Worm (Caenorhabditis elegans): ENCODE measurements around the gene clec-72.
"Not testable (repeated sequence)": the region's sequence is repeated elsewhere in the genome, so short reads cannot be mapped to it uniquely, and the experiment has no call there.

The clec-72 gene

DNA sequence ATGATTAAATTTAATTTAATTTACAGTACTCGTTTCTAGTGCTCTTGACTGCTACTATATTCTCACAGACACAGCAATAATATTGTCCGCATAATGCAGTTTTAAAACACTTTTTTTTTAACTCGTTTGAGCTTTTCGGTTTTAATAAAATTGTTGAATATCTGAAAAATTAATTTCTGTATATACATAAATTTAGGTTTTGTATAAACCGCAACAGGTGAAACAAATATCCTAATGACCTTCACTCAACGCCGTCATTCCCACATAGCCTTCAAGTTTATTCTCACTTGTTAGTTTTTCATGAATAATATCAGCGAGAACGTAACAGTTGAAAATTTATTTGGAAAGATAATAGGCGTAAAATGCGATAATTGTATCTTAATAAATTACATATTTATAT lies 25.1 kb upstream of the clec-72 start, which contains the start of gene srz-19:
srz-19 (plus strand) TSS at position 301 of the 400 bp plus-strand sequence.
- TF ChIP-seq tbx-2 (tag; optimal IDR thresholded peaks at IDR 0.05) (no peak), ceh-22 (tag; optimal IDR thresholded peaks at IDR 0.05) (no peak), fax-1 (tag; optimal IDR thresholded peaks at IDR 0.05) (no peak)

ce11 chrIV:3921898-3922297 lies 22.7 kb upstream of the clec-72 start, which contains the start of gene clec-67:
clec-67 (plus strand) TSS chrIV:3922165.
- TF ChIP-seq sox-4 (tag; optimal IDR thresholded peaks at IDR 0.05) = no peak
- TF ChIP-seq F13H6.1 (tag; optimal IDR thresholded peaks at IDR 0.05) = no peak
- TF ChIP-seq ceh-9 (tag; optimal IDR thresholded peaks at IDR 0.05) = no peak
- no peak for TF ChIP-seq ttx-3 (tag; optimal IDR thresholded peaks at IDR 0.05)
- no peak for TF ChIP-seq unc-42 (tag; optimal IDR thresholded peaks at IDR 0.05)
- TF ChIP-seq ceh-2 (tag; optimal IDR thresholded peaks at IDR 0.05) = no peak
- no peak for TF ChIP-seq nhr-232 (tag; optimal IDR thresholded peaks at IDR 0.05)

- TF ChIP-seq hlh-8 (tag; optimal IDR thresholded peaks at IDR 0.05) (no peak), tbx-7 (tag; optimal IDR thresholded peaks at IDR 0.05) (no peak), T23F11.4 (GFP tag; optimal IDR thresholded peaks at IDR 0.05) (no peak), syd-9 (tag; optimal IDR thresholded peaks at IDR 0.05) (no peak), pha-2 (tag; optimal IDR thresholded peaks at IDR 0.05) (no peak), pros-1 (tag; optimal IDR thresholded peaks at IDR 0.05) (no peak), ahr-1 (tag; optimal IDR thresholded peaks at IDR 0.05) (no peak), unc-55 (GFP tag; optimal IDR thresholded peaks at IDR 0.05) (no peak), sdc-2 (tag; optimal IDR thresholded peaks at IDR 0.05) (no peak), ama-1 (optimal IDR thresholded peaks at IDR 0.05) (no peak), lin-11 (tag; optimal IDR thresholded peaks at IDR 0.05) (no peak), dve-1 (tag; optimal IDR thresholded peaks at IDR 0.05) (no peak), tbx-2 (tag; optimal IDR thresholded peaks at IDR 0.05) (no peak), ceh-45 (GFP tag; IDR thresholded peaks at IDR 0.05) (no peak), nhr-232 (tag; optimal IDR thresholded peaks at IDR 0.05) (no peak), nfya-1 (tag; optimal IDR thresholded peaks at IDR 0.05) (no peak), rnt-1 (tag; optimal IDR thresholded peaks at IDR 0.05) (no peak), ceh-31 (tag; optimal IDR thresholded peaks at IDR 0.05) (no peak), pqm-1 (tag; optimal IDR thresholded peaks at IDR 0.05) (no peak), ceh-18 (tag; optimal IDR thresholded peaks at IDR 0.05) (no peak)
These were observed 18.5 kb upstream of the clec-72 start, which contains the start of gene clec-68 for ce11 chrIV:3926117-3926516. clec-68 (plus strand) TSS chrIV:3926417.

ce11 chrIV:3932408-3932807 lies 12.2 kb upstream of the clec-72 start, which contains the start of gene clec-70:
clec-70 (plus strand) TSS chrIV:3932708.
- not testable (repeated sequence) for TF ChIP-seq unc-55 (GFP tag; optimal IDR thresholded peaks at IDR 0.05); tbx-7 (tag; optimal IDR thresholded peaks at IDR 0.05); hlh-30 (tag; optimal IDR thresholded peaks at IDR 0.05; ENCODE audit: insufficient read depth)

DNA sequence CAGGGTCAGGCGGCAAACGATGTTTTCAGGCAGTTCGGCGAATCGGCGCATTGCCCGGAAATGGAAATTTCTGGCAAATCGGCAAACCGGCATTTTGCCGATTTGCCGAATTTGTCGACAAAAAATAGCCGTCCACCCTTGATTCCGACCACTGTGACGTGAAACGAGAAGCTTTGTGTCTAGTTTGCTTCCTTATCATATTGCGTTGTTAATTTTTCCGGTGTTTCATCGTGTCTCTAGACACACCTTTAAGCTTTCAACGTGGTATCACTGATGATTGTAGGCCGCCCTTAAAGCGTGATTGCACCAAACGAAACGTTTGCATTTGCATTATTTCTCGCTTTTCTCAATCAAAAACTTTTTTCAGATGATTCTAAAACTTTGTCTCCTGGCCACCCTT lies 7.5 kb upstream of the clec-72 start, which contains the start of gene clec-71:
clec-71 (plus strand) TSS at position 362 of the 400 bp plus-strand sequence.
- no peak for TF ChIP-seq K09A11.1 (tag; optimal IDR thresholded peaks at IDR 0.05; ENCODE audit: insufficient read depth)
- no peak for TF ChIP-seq ceh-9 (tag; optimal IDR thresholded peaks at IDR 0.05)
- TF ChIP-seq F13H6.1 (tag; optimal IDR thresholded peaks at IDR 0.05) = no peak
- no peak for TF ChIP-seq ceh-48 (tag; optimal IDR thresholded peaks at IDR 0.05)
- TF ChIP-seq rnt-1 (tag; optimal IDR thresholded peaks at IDR 0.05) = no peak
- no peak for TF ChIP-seq hlh-8 (tag; optimal IDR thresholded peaks at IDR 0.05)
- TF ChIP-seq fax-1 (tag; optimal IDR thresholded peaks at IDR 0.05) = no peak
- no peak for TF ChIP-seq ceh-14 (tag; optimal IDR thresholded peaks at IDR 0.05)
- no peak for TF ChIP-seq lin-11 (tag; optimal IDR thresholded peaks at IDR 0.05)
- TF ChIP-seq ceh-34 (tag; optimal IDR thresholded peaks at IDR 0.05) = no peak
- TF ChIP-seq nfya-1 (tag; optimal IDR thresholded peaks at IDR 0.05) = no peak
- TF ChIP-seq ceh-22 (tag; optimal IDR thresholded peaks at IDR 0.05) = no peak
- no peak for TF ChIP-seq ceh-31 (tag; optimal IDR thresholded peaks at IDR 0.05)
- no peak for TF ChIP-seq sox-4 (tag; optimal IDR thresholded peaks at IDR 0.05)
- TF ChIP-seq pros-1 (tag; optimal IDR thresholded peaks at IDR 0.05) = no peak
- no peak for TF ChIP-seq ceh-6 (GFP tag; optimal IDR thresholded peaks at IDR 0.05)
- TF ChIP-seq T23F11.4 (GFP tag; optimal IDR thresholded peaks at IDR 0.05) = no peak
- TF ChIP-seq hlh-13 (GFP tag; optimal IDR thresholded peaks at IDR 0.05) = no peak

All from whole organism, late embryonic.